Worm (Caenorhabditis elegans): ENCODE results near the gene eri-12.

ce11 chrIV:12143231-12143630 lies 13.4 kb upstream of the eri-12 start, which contains the start of gene B0001.5:
- no peak for TF ChIP-seq nhr-12 (tag; optimal IDR thresholded peaks at IDR 0.05)
- no peak for TF ChIP-seq ztf-11 (tag; optimal IDR thresholded peaks at IDR 0.05)
- no peak for TF ChIP-seq nhr-28 (tag; optimal IDR thresholded peaks at IDR 0.05)
- no peak for TF ChIP-seq pha-4 (tag; optimal IDR thresholded peaks at IDR 0.05)
- no peak for TF ChIP-seq elt-1 (tag; optimal IDR thresholded peaks at IDR 0.05; ENCODE audit: borderline replicate concordance, insufficient read depth)

Data from whole organism, mixed stage, embryonic.